Fruit fly (Drosophila melanogaster): Measurements from ENCODE around the gene CG1492.
A peak's percentile ranks its signal among the peaks of the same experiment; 100 is the strongest.

The CG1492 gene

DNA sequence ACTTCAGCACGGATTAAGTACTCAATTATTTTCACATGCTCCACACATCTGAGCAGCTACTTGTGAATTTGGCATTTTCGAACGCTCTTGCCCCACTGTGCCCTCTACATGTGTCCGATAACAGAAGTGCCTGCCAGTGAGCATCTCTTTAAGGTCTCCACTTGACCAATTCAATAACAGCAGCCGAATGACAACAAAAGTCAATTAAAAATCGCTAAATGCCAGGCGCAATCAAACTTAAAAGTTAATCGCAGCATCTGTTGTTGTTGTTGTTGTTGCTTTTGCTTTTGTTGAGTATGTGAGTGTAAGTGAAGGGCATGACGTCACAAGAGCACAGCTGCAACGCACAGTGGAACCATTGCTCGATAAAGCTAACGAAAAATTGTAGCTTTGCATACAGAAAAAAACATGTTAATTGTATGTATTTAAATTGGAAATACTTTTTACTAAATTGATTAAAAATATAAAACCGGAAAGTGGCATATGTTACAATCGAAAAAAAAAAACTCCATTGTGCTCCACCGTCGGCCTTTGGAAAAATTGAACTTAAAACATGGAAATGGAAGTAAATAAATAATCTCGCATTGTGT, 2.9 kb upstream of the CG1492 start (continued):
- TF ChIP-seq crp (GFP tag; optimal IDR thresholded peaks at IDR 0.05): no peak
- peak; percentile 36 for TF ChIP-seq Xbp1 (GFP tag; optimal IDR thresholded peaks at IDR 0.05)
- no peak for TF ChIP-seq tap (tag; optimal IDR thresholded peaks at IDR 0.05)
- no peak for TF ChIP-seq NFAT (GFP tag; IDR thresholded peaks at IDR 0.05)
- peak; percentile 6 for TF ChIP-seq CG8924 (tag; optimal IDR thresholded peaks at IDR 0.05)
- TF ChIP-seq Hsf (GFP tag; optimal IDR thresholded peaks at IDR 0.05): peak; percentile 17
- TF ChIP-seq Neu2 (GFP tag; optimal IDR thresholded peaks at IDR 0.05; ENCODE audit: borderline replicate concordance): no peak
- TF ChIP-seq Blimp-1 (GFP tag; optimal IDR thresholded peaks at IDR 0.05): peak; percentile 29
- TF ChIP-seq row (GFP tag; IDR thresholded peaks at IDR 0.05): peak; percentile 69
- no peak for TF ChIP-seq CG1792 (GFP tag; optimal IDR thresholded peaks at IDR 0.05)
- peak; percentile 11 for TF ChIP-seq CG16863 (GFP tag; optimal IDR thresholded peaks at IDR 0.05)
- TF ChIP-seq ab (GFP tag; optimal IDR thresholded peaks at IDR 0.05): no peak
- no peak for TF ChIP-seq CG7786 (GFP tag; optimal IDR thresholded peaks at IDR 0.05)
- TF ChIP-seq CG12219 (GFP tag; optimal IDR thresholded peaks at IDR 0.05): no peak
- no peak for TF ChIP-seq CG8089 (GFP tag; optimal IDR thresholded peaks at IDR 0.05)
- TF ChIP-seq CG5180 (GFP tag; optimal IDR thresholded peaks at IDR 0.05): no peak
- TF ChIP-seq CG15269 (tag; optimal IDR thresholded peaks at IDR 0.05): peak; percentile 37
- TF ChIP-seq amos (GFP tag; IDR thresholded peaks at IDR 0.05; ENCODE audit: partially characterized antibody): no peak
- TF ChIP-seq zen (tag; optimal IDR thresholded peaks at IDR 0.05): no peak
- TF ChIP-seq CG17359 (tag; optimal IDR thresholded peaks at IDR 0.05): peak; percentile 23
- no peak for TF ChIP-seq ind (GFP tag; optimal IDR thresholded peaks at IDR 0.05)
- TF ChIP-seq peb (GFP tag; IDR thresholded peaks at IDR 0.05): 0 out of 2 replicates have a peak, but pooled peaks have one; percentile 39
- TF ChIP-seq da (GFP tag; optimal IDR thresholded peaks at IDR 0.05): no peak
- TF ChIP-seq gcm2 (GFP tag; optimal IDR thresholded peaks at IDR 0.05): no peak
- TF ChIP-seq Camta (GFP tag; optimal IDR thresholded peaks at IDR 0.05): peak; percentile 41
- no peak; the same call in 2 of the 3 replicates for TF ChIP-seq sr (GFP tag; IDR thresholded peaks at IDR 0.05)
- peak; percentile 16; the same call in 1 of the 2 replicates for TF ChIP-seq Rx (GFP tag; IDR thresholded peaks at IDR 0.05)
- TF ChIP-seq wor (GFP tag; IDR thresholded peaks at IDR 0.05): peak; percentile 11; the same call in 1 of the 2 replicates
- no peak for TF ChIP-seq pho (GFP tag; optimal IDR thresholded peaks at IDR 0.05)
- TF ChIP-seq CG13775 (GFP tag; optimal IDR thresholded peaks at IDR 0.05): peak; percentile 4
- TF ChIP-seq Optix (GFP tag; IDR thresholded peaks at IDR 0.05): 0 out of 3 replicates have a peak, but pooled peaks have one; percentile 9
- TF ChIP-seq CG14965 (GFP tag; optimal IDR thresholded peaks at IDR 0.05; ENCODE audit: borderline replicate concordance): no peak
- TF ChIP-seq cato (GFP tag; optimal IDR thresholded peaks at IDR 0.05; ENCODE audit: borderline replicate concordance): no peak
- TF ChIP-seq Sry-δ (GFP tag; optimal IDR thresholded peaks at IDR 0.05): no peak
- TF ChIP-seq Atf-2 (GFP tag; optimal IDR thresholded peaks at IDR 0.05): peak; percentile 13
- peak; percentile 68 for TF ChIP-seq ranshi (GFP tag; IDR thresholded peaks at IDR 0.05)
- TF ChIP-seq CG4730 (GFP tag; IDR thresholded peaks at IDR 0.05): no peak
- no peak for TF ChIP-seq CG10565 (GFP tag; optimal IDR thresholded peaks at IDR 0.05)
- no peak for TF ChIP-seq Abd-B (GFP tag; optimal IDR thresholded peaks at IDR 0.05)
- 0 out of 3 replicates have a peak, but pooled peaks have one; percentile 52 for TF ChIP-seq CG3726 (GFP tag; IDR thresholded peaks at IDR 0.05)
- TF ChIP-seq Jarid2 (GFP tag; optimal IDR thresholded peaks at IDR 0.05): no peak
- TF ChIP-seq chn (GFP tag; optimal IDR thresholded peaks at IDR 0.05): peak; percentile 18
- TF ChIP-seq CG9932 (GFP tag; IDR thresholded peaks at IDR 0.05): no peak
- no peak for TF ChIP-seq mirr (GFP tag; optimal IDR thresholded peaks at IDR 0.05)
- no peak for TF ChIP-seq Hr78 (GFP tag; optimal IDR thresholded peaks at IDR 0.05)
- TF ChIP-seq Ets65A (GFP tag): peak; percentile 74
- TF ChIP-seq bab2 (GFP tag; optimal IDR thresholded peaks at IDR 0.05): no peak
- no peak for TF ChIP-seq Lhr (GFP tag; optimal IDR thresholded peaks at IDR 0.05)
- TF ChIP-seq HmgD (GFP tag; optimal IDR thresholded peaks at IDR 0.05): no peak
- TF ChIP-seq tna (GFP tag; IDR thresholded peaks at IDR 0.05; ENCODE audit: partially characterized antibody): no peak

All from whole organism, embryonic.